Worm (Caenorhabditis elegans): Measurements from ENCODE around the gene srt-74.

DNA sequence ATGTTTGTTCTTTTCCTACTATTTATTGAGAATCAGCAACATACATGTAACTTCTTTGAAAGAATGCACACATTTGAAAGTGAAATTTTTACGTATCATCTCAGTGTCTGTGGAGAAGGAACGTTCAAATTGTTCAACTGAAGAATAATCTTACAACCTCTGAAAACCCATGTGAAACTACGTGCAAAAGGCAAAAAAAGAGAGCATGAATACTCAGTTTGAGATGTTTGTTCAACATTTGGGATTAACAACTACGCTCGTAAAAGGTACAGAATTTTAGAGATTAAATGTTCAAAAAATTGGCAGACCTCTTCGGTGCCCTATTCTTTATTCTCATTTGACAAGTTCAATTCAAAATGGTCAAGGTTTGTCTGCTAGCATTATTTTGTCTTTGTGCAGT is 30.1 kb downstream of the srt-74 start, which contains the start of gene K02E11.5:
- TF ChIP-seq lin-15B (tag; optimal IDR thresholded peaks at IDR 0.05) (no peak), jun-1 (tag; optimal IDR thresholded peaks at IDR 0.05) (no peak), nhr-77 (tag; optimal IDR thresholded peaks at IDR 0.05) (no peak), lin-13 (GFP tag; optimal IDR thresholded peaks at IDR 0.05) (no peak), ceh-82 (tag; optimal IDR thresholded peaks at IDR 0.05) (no peak), spr-3 (GFP tag; optimal IDR thresholded peaks at IDR 0.05) (no peak), ces-1 (GFP tag; optimal IDR thresholded peaks at IDR 0.05) (no peak), nhr-28 (tag; optimal IDR thresholded peaks at IDR 0.05) (no peak), nhr-42 (GFP tag; IDR thresholded peaks at IDR 0.05) (no peak), F49E8.2 (tag; optimal IDR thresholded peaks at IDR 0.05; ENCODE audit: borderline replicate concordance) (no peak), nhr-10 (tag; optimal IDR thresholded peaks at IDR 0.05) (no peak), pha-4 (GFP tag; IDR thresholded peaks at IDR 0.05) (no peak), pha-4 (tag; optimal IDR thresholded peaks at IDR 0.05) (no peak)

Measured in whole organism, L4 larva.